Worm (Caenorhabditis elegans) whole organism, mixed stage, embryonic: ENCODE data around the gene polk-1.

Source experiments
- bed-3 ChIP-seq: fragments of 200-800 bp; sonication (Bioruptor generic); optimal IDR thresholded peaks from 3 replicates; lab custom pipeline; 2018; ENCODE audit warnings: mild to moderate bottlenecking, missing genetic modification characterization, moderate library complexity, missing compliant biosample characterization
- blmp-1 ChIP-seq: fragments of 150-350 bp; optimal IDR thresholded peaks from 2 replicates; lab custom pipeline; 2014; ENCODE audit warnings: missing biosample characterization, missing genetic modification characterization
- ceh-39 ChIP-seq: fragments of 150-350 bp; optimal IDR thresholded peaks from 2 replicates; lab custom pipeline; 2014; ENCODE audit warnings: missing biosample characterization, missing genetic modification characterization
- ceh-43 ChIP-seq: fragments of 200-800 bp; sonication (Bioruptor generic); optimal IDR thresholded peaks from 2 replicates; lab custom pipeline; 2018; ENCODE audit warnings: mild to moderate bottlenecking, missing genetic modification characterization, moderate library complexity, missing compliant biosample characterization
- ceh-83 ChIP-seq: fragments of 200-800 bp; sonication (Bioruptor generic); optimal IDR thresholded peaks from 2 replicates; lab custom pipeline; 2018; ENCODE audit warnings: mild to moderate bottlenecking, missing genetic modification characterization, missing compliant biosample characterization
- ces-1 ChIP-seq: fragments of 150-350 bp; optimal IDR thresholded peaks from 2 replicates; lab custom pipeline; 2014; ENCODE audit warnings: missing biosample characterization, missing genetic modification reagents, missing genetic modification characterization
- cnd-1 ChIP-seq: fragments of 200-800 bp; sonication (Bioruptor generic); optimal IDR thresholded peaks from 2 replicates; lab custom pipeline; 2018; ENCODE audit warnings: mild to moderate bottlenecking, missing genetic modification characterization, missing compliant biosample characterization
- drap-1 ChIP-seq: fragments of 200-800 bp; sonication (Bioruptor generic); optimal IDR thresholded peaks from 3 replicates; lab custom pipeline; 2018; ENCODE audit warnings: mild to moderate bottlenecking, missing genetic modification characterization, missing compliant biosample characterization
- elt-1 ChIP-seq: sonication (generic microtip); optimal IDR thresholded peaks from 2 replicates; lab custom pipeline; 2017; ENCODE audit warnings: missing genetic modification characterization, mild to moderate bottlenecking, missing compliant biosample characterization, antibody characterized with exemption, moderate library complexity, borderline replicate concordance; ENCODE audit not compliant: insufficient read depth
- elt-3 ChIP-seq: fragments of 150-350 bp; optimal IDR thresholded peaks from 2 replicates; lab custom pipeline; 2014; ENCODE audit warnings: missing biosample characterization, missing genetic modification characterization
- flh-1 ChIP-seq: fragments of 200-800 bp; sonication (Bioruptor generic); optimal IDR thresholded peaks from 2 replicates; lab custom pipeline; 2018; ENCODE audit warnings: mild to moderate bottlenecking, missing genetic modification characterization, moderate library complexity, missing compliant biosample characterization
- hlh-1 ChIP-seq: fragments of 150-350 bp; optimal IDR thresholded peaks from 2 replicates; lab custom pipeline; 2014; ENCODE audit warnings: missing biosample characterization, missing genetic modification reagents, missing genetic modification characterization
- lin-32 ChIP-seq: fragments of 200-800 bp; sonication (Bioruptor generic); optimal IDR thresholded peaks from 2 replicates; lab custom pipeline; 2018; ENCODE audit warnings: mild to moderate bottlenecking, missing genetic modification characterization, missing compliant biosample characterization
- lsy-2 ChIP-seq: fragments of 150-350 bp; optimal IDR thresholded peaks from 2 replicates; lab custom pipeline; 2014; ENCODE audit warnings: missing biosample characterization, missing genetic modification characterization
- mab-5 ChIP-seq: fragments of 150-350 bp; optimal IDR thresholded peaks from 2 replicates; lab custom pipeline; 2014; ENCODE audit warnings: missing biosample characterization, missing genetic modification characterization
- mep-1 ChIP-seq: fragments of 150-350 bp; optimal IDR thresholded peaks from 2 replicates; lab custom pipeline; 2017; ENCODE audit warnings: missing biosample characterization, missing genetic modification reagents, missing genetic modification characterization, inconsistent platforms
- mls-2 ChIP-seq: sonication (generic microtip); optimal IDR thresholded peaks from 2 replicates; lab custom pipeline; 2016; ENCODE audit warnings: mild to moderate bottlenecking, missing genetic modification characterization, moderate library complexity, missing compliant biosample characterization
- nhr-12 ChIP-seq: fragments of 150-350 bp; optimal IDR thresholded peaks from 2 replicates; lab custom pipeline; 2014; ENCODE audit warnings: missing biosample characterization, missing genetic modification characterization
- nhr-2 ChIP-seq: fragments of 150-350 bp; optimal IDR thresholded peaks from 2 replicates; lab custom pipeline; 2014; ENCODE audit warnings: missing biosample characterization, missing genetic modification characterization
- nhr-237 ChIP-seq: fragments of 150-350 bp; optimal IDR thresholded peaks from 2 replicates; lab custom pipeline; 2014; ENCODE audit warnings: missing biosample characterization, missing genetic modification characterization
- nhr-76 ChIP-seq: sonication (generic microtip); optimal IDR thresholded peaks from 2 replicates; lab custom pipeline; 2017; ENCODE audit warnings: missing biosample characterization, missing genetic modification characterization
- pha-4 ChIP-seq: fragments of 150-350 bp; optimal IDR thresholded peaks from 2 replicates; lab custom pipeline; 2018; ENCODE audit warnings: missing biosample characterization, missing genetic modification reagents, missing genetic modification characterization
- sem-2 ChIP-seq: fragments of 200-800 bp; sonication (Bioruptor generic); optimal IDR thresholded peaks from 2 replicates; lab custom pipeline; 2018; ENCODE audit warnings: mild to moderate bottlenecking, missing genetic modification characterization, missing compliant biosample characterization
- sptf-1 ChIP-seq: sonication (generic microtip); optimal IDR thresholded peaks from 2 replicates; lab custom pipeline; 2017; ENCODE audit warnings: mild to moderate bottlenecking, missing genetic modification characterization, moderate library complexity, missing compliant biosample characterization
- tbx-8 ChIP-seq: fragments of 200-800 bp; sonication (Bioruptor generic); optimal IDR thresholded peaks from 2 replicates; lab custom pipeline; 2018; ENCODE audit warnings: mild to moderate bottlenecking, missing genetic modification characterization, moderate library complexity, missing compliant biosample characterization
- unc-120 ChIP-seq: sonication (generic microtip); optimal IDR thresholded peaks from 2 replicates; lab custom pipeline; 2017; ENCODE audit warnings: missing genetic modification characterization, missing compliant biosample characterization; ENCODE audit not compliant: poor library complexity, severe bottlenecking
- unc-39 ChIP-seq: fragments of 150-350 bp; optimal IDR thresholded peaks from 2 replicates; lab custom pipeline; 2014; ENCODE audit warnings: missing biosample characterization, missing genetic modification characterization
- unc-62 ChIP-seq: fragments of 150-350 bp; optimal IDR thresholded peaks from 2 replicates; lab custom pipeline; 2014; ENCODE audit warnings: missing biosample characterization, missing genetic modification reagents, missing genetic modification characterization
- zip-8 ChIP-seq: fragments of 150-350 bp; optimal IDR thresholded peaks from 2 replicates; lab custom pipeline; 2014; ENCODE audit warnings: missing biosample characterization, missing genetic modification characterization
- ztf-11 ChIP-seq: fragments of 150-350 bp; optimal IDR thresholded peaks from 2 replicates; lab custom pipeline; 2014; ENCODE audit warnings: missing biosample characterization, missing genetic modification characterization

Gene polk-1

ce11 chrIII:8618412-8618960, 9.9 kb downstream of the polk-1 start, which contains the start of gene C13G5.2:
TSS of gene C13G5.2 (minus strand) at chrIII:8618462.
- TF ChIP-seq ztf-11 (tag; lab: Kevin White, UChicago) = no peak
- no peak for TF ChIP-seq tbx-8 (GFP tag; lab: Kevin White, UChicago)
- TF ChIP-seq mab-5 = no peak
- TF ChIP-seq unc-39 (tag; lab: Kevin White, UChicago) = no peak
- TF ChIP-seq sptf-1 (tag; lab: Kevin White, UChicago) = no peak
- TF ChIP-seq mls-2 (tag; lab: Kevin White, UChicago) = no peak

DNA sequence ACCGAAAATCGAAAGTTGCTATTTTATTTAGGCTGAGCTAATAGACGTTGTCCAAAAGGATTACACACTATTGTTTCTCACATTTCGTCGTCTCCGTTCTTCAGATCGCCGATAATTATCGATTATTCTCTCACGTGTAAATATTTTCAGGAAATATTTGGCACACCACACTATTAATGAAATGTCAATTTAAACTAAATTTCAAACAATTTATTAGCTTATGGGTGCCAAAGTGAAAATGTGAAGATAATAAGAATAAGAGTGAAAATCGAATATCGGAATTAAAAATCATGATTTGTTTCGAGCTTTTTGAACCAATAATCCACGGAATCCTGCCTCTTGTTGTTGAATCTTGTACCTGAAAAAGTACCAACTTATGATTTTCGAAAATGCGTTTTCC, 11.8 kb downstream of the polk-1 start, which contains the start of gene C06E1.11:
TSS of gene C06E1.11 (minus strand) at position 101 of the 400 bp plus-strand sequence.
- TF ChIP-seq mab-5 (no peak), nhr-76 (tag; lab: Kevin White, UChicago) (no peak), mep-1 (tag; lab: Kevin White, UChicago) (no peak), blmp-1 (tag; lab: Kevin White, UChicago) (no peak), flh-1 (GFP tag; lab: Kevin White, UChicago) (no peak), bed-3 (GFP tag; lab: Kevin White, UChicago) (no peak), unc-62 (GFP tag; lab: Kevin White, UChicago) (no peak), unc-39 (tag; lab: Kevin White, UChicago) (no peak), nhr-237 (tag; lab: Kevin White, UChicago) (no peak), zip-8 (tag; lab: Kevin White, UChicago) (no peak), lin-32 (GFP tag; lab: Kevin White, UChicago) (no peak), elt-1 (tag; lab: Kevin White, UChicago) (no peak), elt-3 (tag; lab: Kevin White, UChicago) (no peak), ceh-83 (no peak), sem-2 (GFP tag; lab: Kevin White, UChicago) (no peak), pha-4 (tag; lab: Kevin White, UChicago) (no peak), nhr-12 (no peak), drap-1 (GFP tag; lab: Kevin White, UChicago) (no peak), hlh-1 (tag; lab: Kevin White, UChicago) (no peak)
- TF ChIP-seq, all 35 proteins: peak for 0

DNA sequence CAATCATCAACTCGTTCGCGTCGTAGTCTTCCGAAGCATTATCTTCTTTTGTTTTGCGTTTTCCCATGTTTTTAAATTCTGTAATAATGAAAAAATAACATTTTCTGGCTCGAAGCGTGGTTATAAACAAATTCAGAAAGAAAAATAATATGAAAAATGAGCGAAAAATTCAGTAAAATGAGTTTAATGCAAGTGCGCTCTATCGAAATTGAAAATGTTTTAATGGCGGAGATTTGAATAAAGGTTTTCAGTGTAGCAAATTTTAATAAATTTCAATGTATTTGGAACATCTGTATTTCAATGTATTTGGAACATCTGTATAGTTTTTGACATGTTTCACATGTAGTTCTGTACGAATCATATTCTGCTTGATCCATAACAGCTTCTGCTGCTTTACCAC, 13.9 kb downstream of the polk-1 start, which contains the start of gene rha-2:
TSS of gene rha-2 (minus strand) at position 80 of the 400 bp plus-strand sequence.
- TF ChIP-seq unc-39 (tag; lab: Kevin White, UChicago) (no peak), ces-1 (peak; percentile 83), ztf-11 (tag; lab: Kevin White, UChicago) (no peak), flh-1 (GFP tag; lab: Kevin White, UChicago) (no peak), mep-1 (tag; lab: Kevin White, UChicago) (no peak), ceh-43 (no peak), nhr-12 (no peak), unc-120 (tag; lab: Kevin White, UChicago) (no peak), lsy-2 (peak; percentile 48), nhr-2 (tag; lab: Kevin White, UChicago) (no peak), nhr-237 (tag; lab: Kevin White, UChicago) (peak; percentile 23), zip-8 (tag; lab: Kevin White, UChicago) (no peak)
- TF ChIP-seq, all 35 proteins: peak for 3

- no peak for TF ChIP-seq ces-1
- no peak for TF ChIP-seq mep-1 (tag; lab: Kevin White, UChicago)
- TF ChIP-seq lsy-2 = no peak
- TF ChIP-seq elt-3 (tag; lab: Kevin White, UChicago) = no peak
- TF ChIP-seq sptf-1 (tag; lab: Kevin White, UChicago) = no peak
- no peak for TF ChIP-seq cnd-1 (tag; lab: Kevin White, UChicago)
- TF ChIP-seq blmp-1 (tag; lab: Kevin White, UChicago) = no peak
- TF ChIP-seq unc-39 (tag; lab: Kevin White, UChicago) = no peak
- no peak for TF ChIP-seq pha-4 (tag; lab: Kevin White, UChicago)
- no peak for TF ChIP-seq ceh-39 (tag; lab: Kevin White, UChicago)
- no peak for TF ChIP-seq ztf-11 (tag; lab: Kevin White, UChicago)
- TF ChIP-seq ceh-43 = no peak
- no peak for TF ChIP-seq ceh-83
- TF ChIP-seq elt-1 (tag; lab: Kevin White, UChicago) = no peak
- no peak for TF ChIP-seq bed-3 (GFP tag; lab: Kevin White, UChicago)
- TF ChIP-seq, all 35 proteins: peak for 0
Observed at ce11 chrIII:8613573-8613972, 14.8 kb downstream of the polk-1 start.
